Worm (Caenorhabditis elegans) whole organism, L4 larva: ENCODE results near the gene Y48G9A.11.

Experiments
- D1046.2 ChIP-seq: fragments of 200-800 bp; sonication (Bioruptor generic); IDR thresholded peaks from 2 replicates; pipeline ENCODE4 v1.3.6; 2022; ENCODE audit warnings: missing genetic modification characterization, missing compliant biosample characterization
- T26A8.4 ChIP-seq: fragments of 200-800 bp; sonication (Bioruptor generic); IDR thresholded peaks from 2 replicates; pipeline ENCODE4 v1.3.6; 2022; ENCODE audit warnings: missing genetic modification characterization, missing compliant biosample characterization
- arid-1 ChIP-seq: fragments of 200-800 bp; sonication (Bioruptor generic); conservative IDR thresholded peaks from 2 replicates; pipeline ENCODE4 v1.3.6; 2022; ENCODE audit warnings: missing genetic modification reagents, missing genetic modification characterization, missing compliant biosample characterization
- ceh-28 ChIP-seq: fragments of 150-350 bp; optimal IDR thresholded peaks from 2 replicates; lab custom pipeline; 2014; ENCODE audit warnings: missing biosample characterization, missing genetic modification reagents, missing genetic modification characterization
- ceh-32 ChIP-seq: sonication (generic microtip); optimal IDR thresholded peaks from 2 replicates; lab custom pipeline; 2016; ENCODE audit warnings: mild to moderate bottlenecking, missing genetic modification characterization, missing compliant biosample characterization; ENCODE audit not compliant: poor library complexity
- daf-8 ChIP-seq: fragments of 200-800 bp; sonication (Bioruptor generic); IDR thresholded peaks from 2 replicates; pipeline ENCODE4 v1.3.6; 2022; ENCODE audit warnings: missing genetic modification characterization, missing compliant biosample characterization
- dmd-9 ChIP-seq: fragments of 200-800 bp; sonication (Bioruptor generic); IDR thresholded peaks from 2 replicates; pipeline ENCODE4 v1.3.6; 2022; ENCODE audit warnings: missing genetic modification reagents, missing genetic modification characterization, missing compliant biosample characterization
- duxl-1 ChIP-seq: sonication (generic microtip); optimal IDR thresholded peaks from 2 replicates; lab custom pipeline; 2016; ENCODE audit warnings: mild to moderate bottlenecking, missing genetic modification characterization, moderate library complexity, missing compliant biosample characterization; ENCODE audit not compliant: poor library complexity
- dve-1 ChIP-seq: sonication (generic microtip); optimal IDR thresholded peaks from 2 replicates; lab custom pipeline; 2017; ENCODE audit warnings: antibody characterized with exemption, mild to moderate bottlenecking, missing genetic modification characterization, missing compliant biosample characterization; ENCODE audit not compliant: insufficient read depth
- hlh-11 ChIP-seq: fragments of 200-800 bp; sonication (Bioruptor generic); optimal IDR thresholded peaks from 2 replicates; lab custom pipeline; 2018; ENCODE audit warnings: mild to moderate bottlenecking, missing genetic modification characterization, missing compliant biosample characterization
- hmg-1.1 ChIP-seq: fragments of 200-800 bp; sonication (Bioruptor generic); IDR thresholded peaks from 2 replicates; pipeline ENCODE4 v1.3.6; 2022; ENCODE audit warnings: missing genetic modification reagents, missing genetic modification characterization, missing compliant biosample characterization
- lin-13 ChIP-seq: fragments of 150-350 bp; optimal IDR thresholded peaks from 2 replicates; lab custom pipeline; 2014; ENCODE audit warnings: missing biosample characterization, missing genetic modification reagents, missing genetic modification characterization
- lin-38 ChIP-seq: fragments of 200-800 bp; sonication (Bioruptor generic); IDR thresholded peaks from 2 replicates; pipeline ENCODE4 v1.3.6; 2022; ENCODE audit warnings: missing genetic modification reagents, missing genetic modification characterization, missing compliant biosample characterization
- lin-39 ChIP-seq: fragments of 150-350 bp; optimal IDR thresholded peaks from 2 replicates; lab custom pipeline; 2014; ENCODE audit warnings: missing biosample characterization, missing genetic modification reagents, missing genetic modification characterization
- lsy-2 ChIP-seq, 2 experiments: fragments of 150-350 bp in 1 of 2; sonication (generic microtip) in 1 of 2; optimal IDR thresholded peaks; 2 replicates each; lab custom pipeline; 2014 to 2017; ENCODE audit warnings: missing biosample characterization in 2 of 2, missing genetic modification characterization in 2 of 2
- madf-5 ChIP-seq, 2 experiments: fragments of 200-800 bp; sonication (Bioruptor generic); IDR thresholded peaks; 2 replicates each; pipeline ENCODE4 v1.3.6; 2022; ENCODE audit warnings: missing compliant biosample characterization in 2 of 2, missing genetic modification characterization in 2 of 2
- mes-2 ChIP-seq: sonication (generic microtip); optimal IDR thresholded peaks from 2 replicates; lab custom pipeline; 2016; ENCODE audit warnings: missing genotype, mild to moderate bottlenecking, missing genetic modification characterization, missing compliant biosample characterization; ENCODE audit not compliant: poor library complexity, severe bottlenecking
- mxl-2 ChIP-seq: fragments of 200-800 bp; sonication (Bioruptor generic); conservative IDR thresholded peaks from 2 replicates; pipeline ENCODE4 v1.3.6; 2022; ENCODE audit warnings: missing genetic modification reagents, missing genetic modification characterization, missing compliant biosample characterization
- nhr-10 ChIP-seq: fragments of 150-350 bp; optimal IDR thresholded peaks from 2 replicates; lab custom pipeline; 2014; ENCODE audit warnings: missing biosample characterization, missing genetic modification characterization
- nhr-237 ChIP-seq: sonication (generic microtip); optimal IDR thresholded peaks from 2 replicates; lab custom pipeline; 2017; ENCODE audit warnings: missing biosample characterization, missing genetic modification characterization
- nhr-6 ChIP-seq: fragments of 150-350 bp; optimal IDR thresholded peaks from 2 replicates; lab custom pipeline; 2014; ENCODE audit warnings: missing biosample characterization, missing genetic modification characterization
- pha-4 ChIP-seq, 2 experiments: fragments of 150-350 bp in 1 of 2; fragments of 200-800 bp in 1 of 2; sonication (Bioruptor generic) in 1 of 2; IDR thresholded peaks in 1 of 2; optimal IDR thresholded peaks in 1 of 2; 2 replicates each; pipeline versions ENCODE4 v1.3.6 to Lab custom; 2014 to 2022; ENCODE audit warnings: missing genetic modification characterization in 2 of 2, missing genetic modification reagents in 2 of 2, missing biosample characterization in 1 of 2, missing compliant biosample characterization in 1 of 2
- rbr-2 ChIP-seq: sonication (generic microtip); optimal IDR thresholded peaks from 2 replicates; lab custom pipeline; 2016; ENCODE audit warnings: missing genotype, missing genetic modification characterization, missing compliant biosample characterization
- sdz-12 ChIP-seq: fragments of 200-800 bp; sonication (Bioruptor generic); optimal IDR thresholded peaks from 2 replicates; lab custom pipeline; 2018; ENCODE audit warnings: mild to moderate bottlenecking, missing genetic modification characterization, missing compliant biosample characterization
- set-16 ChIP-seq: fragments of 200-800 bp; sonication (Bioruptor generic); IDR thresholded peaks from 2 replicates; pipeline ENCODE4 v1.3.6; 2022; ENCODE audit warnings: missing genetic modification reagents, missing genetic modification characterization, missing compliant biosample characterization
- skn-1 ChIP-seq: fragments of 150-350 bp; optimal IDR thresholded peaks from 2 replicates; lab custom pipeline; 2014; ENCODE audit warnings: missing biosample characterization, missing genetic modification characterization
- unc-130 ChIP-seq: sonication (generic microtip); optimal IDR thresholded peaks from 2 replicates; lab custom pipeline; 2016; ENCODE audit warnings: missing genetic modification reagents, missing genetic modification characterization, missing compliant biosample characterization
- zfp-3 ChIP-seq: fragments of 200-800 bp; sonication (Bioruptor generic); conservative IDR thresholded peaks from 2 replicates; pipeline ENCODE4 v1.3.6; 2022; ENCODE audit warnings: missing genetic modification reagents, missing genetic modification characterization, missing compliant biosample characterization

Y48G9A.11 gene

ce11 chrIII:2117541-2117940 lies 844 bp upstream of the Y48G9A.11 start, which contains the start of gene Y48G9A.6:
Gene Y48G9A.6, plus strand, starts transcription at chrIII:2117841.
- no peak for TF ChIP-seq hmg-1.1 (GFP tag; lab: Robert Waterston, UW)
- TF ChIP-seq duxl-1 (tag; lab: Kevin White, UChicago) = no peak
- no peak for TF ChIP-seq hlh-11 (tag; lab: Kevin White, UChicago)
- TF ChIP-seq arid-1 (GFP tag; lab: Robert Waterston, UW) = no peak
- TF ChIP-seq ceh-32 (tag; lab: Kevin White, UChicago) = no peak
- no peak for TF ChIP-seq zfp-3
- TF ChIP-seq madf-5 (GFP tag; IDR thresholded peaks at IDR 0.05; lab: Robert Waterston, UW) = no peak
- no peak for TF ChIP-seq dmd-9 (GFP tag; lab: Robert Waterston, UW)
- no peak for TF ChIP-seq nhr-237 (tag; lab: Kevin White, UChicago)
- TF ChIP-seq lin-39 (tag; lab: Kevin White, UChicago) = no peak
- TF ChIP-seq nhr-10 (tag; lab: Kevin White, UChicago) = no peak
- TF ChIP-seq rbr-2 (tag; lab: Kevin White, UChicago) = no peak
- no peak for TF ChIP-seq T26A8.4 (GFP tag; lab: Robert Waterston, UW)
- TF ChIP-seq skn-1 (tag; lab: Kevin White, UChicago) = no peak

ce11 chrIII:2115322-2115721 lies 1.4 kb downstream of the Y48G9A.11 start:
- TF ChIP-seq pha-4 (GFP tag; IDR thresholded peaks at IDR 0.05; lab: Robert Waterston, UW) = no peak
- TF ChIP-seq pha-4 (tag; optimal IDR thresholded peaks at IDR 0.05; lab: Kevin White, UChicago) = no peak
- TF ChIP-seq ceh-28 = peak; percentile 51

ce11 chrIII:2112601-2113176 lies 4.0 kb downstream of the Y48G9A.11 start:
- TF ChIP-seq ceh-28 = peak; percentile 100
- TF ChIP-seq mes-2 (tag; lab: Kevin White, UChicago) = no peak
- TF ChIP-seq, all 104 proteins: peak for 1

ce11 chrIII:2112009-2112408 lies 4.7 kb downstream of the Y48G9A.11 start:
- TF ChIP-seq lsy-2 (tag; optimal IDR thresholded peaks at IDR 0.05; lab: Kevin White, UChicago) = no peak
- no peak for TF ChIP-seq daf-8 (GFP tag; lab: Robert Waterston, UW)
- TF ChIP-seq D1046.2 (GFP tag; lab: Robert Waterston, UW) = peak; percentile 3; the same call in 1 of the 2 replicates
- TF ChIP-seq sdz-12 (GFP tag; lab: Kevin White, UChicago) = no peak
- TF ChIP-seq lin-13 (GFP tag; lab: Kevin White, UChicago) = no peak
- TF ChIP-seq dve-1 (tag; lab: Kevin White, UChicago) = no peak
- TF ChIP-seq nhr-6 = no peak
- TF ChIP-seq lin-38 = peak; percentile 72

- peak; percentile 15 for TF ChIP-seq unc-130 (GFP tag; lab: Kevin White, UChicago)
- peak; percentile 93 for TF ChIP-seq lin-38
- no peak for TF ChIP-seq rbr-2 (tag; lab: Kevin White, UChicago)
Measured at ce11 chrIII:2111376-2111775, 5.3 kb downstream of the Y48G9A.11 start.

ce11 chrIII:2110249-2110648 lies 6.4 kb downstream of the Y48G9A.11 start, which contains the start of gene Y48G9A.7:
Gene Y48G9A.7, plus strand, starts transcription at chrIII:2110549.
- TF ChIP-seq hmg-1.1 (GFP tag; lab: Robert Waterston, UW) (no peak), mxl-2 (GFP tag; lab: Robert Waterston, UW) (no peak), set-16 (GFP tag; lab: Robert Waterston, UW) (no peak)
